Fruit fly (Drosophila melanogaster): ENCODE data around the gene Slimp.

DNA sequence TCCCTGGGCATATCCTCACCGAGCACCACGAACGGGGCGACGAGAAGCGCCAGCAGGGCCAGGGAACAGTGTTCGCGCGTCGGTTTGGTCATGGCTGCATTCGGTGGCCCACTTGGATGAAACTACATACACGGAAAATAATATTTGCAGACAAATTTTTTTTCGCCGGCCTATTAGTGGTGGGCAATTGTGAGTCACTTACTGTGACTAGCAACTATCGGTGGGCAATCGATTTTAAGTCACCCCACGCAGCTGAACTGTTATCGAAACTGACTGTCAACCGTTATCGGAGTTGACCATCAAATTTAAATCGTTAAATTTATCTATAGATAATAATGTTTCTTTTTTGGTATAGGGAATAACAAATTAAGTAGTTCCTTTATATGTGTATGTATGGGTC lies 20.6 kb upstream of the Slimp start, which contains the start of gene CG5510:
- TF ChIP-seq pdm3 (GFP tag; optimal IDR thresholded peaks at IDR 0.05) (no peak), cyc (GFP tag; optimal IDR thresholded peaks at IDR 0.05) (peak; percentile 45), salr (GFP tag; optimal IDR thresholded peaks at IDR 0.05) (no peak), CG3032 (tag; optimal IDR thresholded peaks at IDR 0.05) (peak; percentile 44)

Measured in whole organism, prepupa.